Worm (Caenorhabditis elegans) whole organism, mixed stage, embryonic: Measurements from ENCODE around the gene F21D5.5.

Experiments used
- M03D4.4 ChIP-seq: sonication (generic microtip); optimal IDR thresholded peaks from 2 replicates; lab custom pipeline; 2017; ENCODE audit warnings: mild to moderate bottlenecking, missing genetic modification characterization, missing compliant biosample characterization
- blmp-1 ChIP-seq: fragments of 150-350 bp; optimal IDR thresholded peaks from 2 replicates; lab custom pipeline; 2014; ENCODE audit warnings: missing biosample characterization, missing genetic modification characterization
- ceh-39 ChIP-seq: fragments of 150-350 bp; optimal IDR thresholded peaks from 2 replicates; lab custom pipeline; 2014; ENCODE audit warnings: missing biosample characterization, missing genetic modification characterization
- ceh-43 ChIP-seq: fragments of 200-800 bp; sonication (Bioruptor generic); optimal IDR thresholded peaks from 2 replicates; lab custom pipeline; 2018; ENCODE audit warnings: mild to moderate bottlenecking, missing genetic modification characterization, moderate library complexity, missing compliant biosample characterization
- ceh-83 ChIP-seq: fragments of 200-800 bp; sonication (Bioruptor generic); optimal IDR thresholded peaks from 2 replicates; lab custom pipeline; 2018; ENCODE audit warnings: mild to moderate bottlenecking, missing genetic modification characterization, missing compliant biosample characterization
- ces-1 ChIP-seq: fragments of 150-350 bp; optimal IDR thresholded peaks from 2 replicates; lab custom pipeline; 2014; ENCODE audit warnings: missing biosample characterization, missing genetic modification reagents, missing genetic modification characterization
- cnd-1 ChIP-seq: fragments of 200-800 bp; sonication (Bioruptor generic); optimal IDR thresholded peaks from 2 replicates; lab custom pipeline; 2018; ENCODE audit warnings: mild to moderate bottlenecking, missing genetic modification characterization, missing compliant biosample characterization
- drap-1 ChIP-seq: fragments of 200-800 bp; sonication (Bioruptor generic); optimal IDR thresholded peaks from 3 replicates; lab custom pipeline; 2018; ENCODE audit warnings: mild to moderate bottlenecking, missing genetic modification characterization, missing compliant biosample characterization
- elt-1 ChIP-seq: sonication (generic microtip); optimal IDR thresholded peaks from 2 replicates; lab custom pipeline; 2017; ENCODE audit warnings: missing genetic modification characterization, mild to moderate bottlenecking, missing compliant biosample characterization, antibody characterized with exemption, moderate library complexity, borderline replicate concordance; ENCODE audit not compliant: insufficient read depth
- elt-3 ChIP-seq: fragments of 150-350 bp; optimal IDR thresholded peaks from 2 replicates; lab custom pipeline; 2014; ENCODE audit warnings: missing biosample characterization, missing genetic modification characterization
- flh-1 ChIP-seq: fragments of 200-800 bp; sonication (Bioruptor generic); optimal IDR thresholded peaks from 2 replicates; lab custom pipeline; 2018; ENCODE audit warnings: mild to moderate bottlenecking, missing genetic modification characterization, moderate library complexity, missing compliant biosample characterization
- ham-2 ChIP-seq: fragments of 200-800 bp; sonication (Bioruptor generic); optimal IDR thresholded peaks from 2 replicates; lab custom pipeline; 2018; ENCODE audit warnings: mild to moderate bottlenecking, missing genetic modification characterization, missing compliant biosample characterization
- hlh-1 ChIP-seq: fragments of 150-350 bp; optimal IDR thresholded peaks from 2 replicates; lab custom pipeline; 2014; ENCODE audit warnings: missing biosample characterization, missing genetic modification reagents, missing genetic modification characterization
- lin-13 ChIP-seq: fragments of 150-350 bp; optimal IDR thresholded peaks from 2 replicates; lab custom pipeline; 2014; ENCODE audit warnings: missing biosample characterization, missing genetic modification characterization
- lin-32 ChIP-seq: fragments of 200-800 bp; sonication (Bioruptor generic); optimal IDR thresholded peaks from 2 replicates; lab custom pipeline; 2018; ENCODE audit warnings: mild to moderate bottlenecking, missing genetic modification characterization, missing compliant biosample characterization
- lsy-2 ChIP-seq: fragments of 150-350 bp; optimal IDR thresholded peaks from 2 replicates; lab custom pipeline; 2014; ENCODE audit warnings: missing biosample characterization, missing genetic modification characterization
- mab-5 ChIP-seq: fragments of 150-350 bp; optimal IDR thresholded peaks from 2 replicates; lab custom pipeline; 2014; ENCODE audit warnings: missing biosample characterization, missing genetic modification characterization
- mep-1 ChIP-seq: fragments of 150-350 bp; optimal IDR thresholded peaks from 2 replicates; lab custom pipeline; 2017; ENCODE audit warnings: missing biosample characterization, missing genetic modification reagents, missing genetic modification characterization, inconsistent platforms
- mls-2 ChIP-seq: sonication (generic microtip); optimal IDR thresholded peaks from 2 replicates; lab custom pipeline; 2016; ENCODE audit warnings: mild to moderate bottlenecking, missing genetic modification characterization, moderate library complexity, missing compliant biosample characterization
- nhr-12 ChIP-seq: fragments of 150-350 bp; optimal IDR thresholded peaks from 2 replicates; lab custom pipeline; 2014; ENCODE audit warnings: missing biosample characterization, missing genetic modification characterization
- nhr-2 ChIP-seq: fragments of 150-350 bp; optimal IDR thresholded peaks from 2 replicates; lab custom pipeline; 2014; ENCODE audit warnings: missing biosample characterization, missing genetic modification characterization
- nhr-237 ChIP-seq: fragments of 150-350 bp; optimal IDR thresholded peaks from 2 replicates; lab custom pipeline; 2014; ENCODE audit warnings: missing biosample characterization, missing genetic modification characterization
- nhr-28 ChIP-seq: fragments of 150-350 bp; optimal IDR thresholded peaks from 2 replicates; lab custom pipeline; 2014; ENCODE audit warnings: missing biosample characterization, missing genetic modification characterization
- nhr-76 ChIP-seq: sonication (generic microtip); optimal IDR thresholded peaks from 2 replicates; lab custom pipeline; 2017; ENCODE audit warnings: missing biosample characterization, missing genetic modification characterization
- pha-4 ChIP-seq: fragments of 150-350 bp; optimal IDR thresholded peaks from 2 replicates; lab custom pipeline; 2018; ENCODE audit warnings: missing biosample characterization, missing genetic modification reagents, missing genetic modification characterization
- sem-2 ChIP-seq: fragments of 200-800 bp; sonication (Bioruptor generic); optimal IDR thresholded peaks from 2 replicates; lab custom pipeline; 2018; ENCODE audit warnings: mild to moderate bottlenecking, missing genetic modification characterization, missing compliant biosample characterization
- sptf-1 ChIP-seq: sonication (generic microtip); optimal IDR thresholded peaks from 2 replicates; lab custom pipeline; 2017; ENCODE audit warnings: mild to moderate bottlenecking, missing genetic modification characterization, moderate library complexity, missing compliant biosample characterization
- tbx-8 ChIP-seq: fragments of 200-800 bp; sonication (Bioruptor generic); optimal IDR thresholded peaks from 2 replicates; lab custom pipeline; 2018; ENCODE audit warnings: mild to moderate bottlenecking, missing genetic modification characterization, moderate library complexity, missing compliant biosample characterization
- unc-120 ChIP-seq: sonication (generic microtip); optimal IDR thresholded peaks from 2 replicates; lab custom pipeline; 2017; ENCODE audit warnings: missing genetic modification characterization, missing compliant biosample characterization; ENCODE audit not compliant: poor library complexity, severe bottlenecking
- unc-39 ChIP-seq: fragments of 150-350 bp; optimal IDR thresholded peaks from 2 replicates; lab custom pipeline; 2014; ENCODE audit warnings: missing biosample characterization, missing genetic modification characterization
- unc-62 ChIP-seq: fragments of 150-350 bp; optimal IDR thresholded peaks from 2 replicates; lab custom pipeline; 2014; ENCODE audit warnings: missing biosample characterization, missing genetic modification reagents, missing genetic modification characterization
- zip-8 ChIP-seq: fragments of 150-350 bp; optimal IDR thresholded peaks from 2 replicates; lab custom pipeline; 2014; ENCODE audit warnings: missing biosample characterization, missing genetic modification characterization
- ztf-11 ChIP-seq: fragments of 150-350 bp; optimal IDR thresholded peaks from 2 replicates; lab custom pipeline; 2014; ENCODE audit warnings: missing biosample characterization, missing genetic modification characterization

F21D5.5 gene

DNA sequence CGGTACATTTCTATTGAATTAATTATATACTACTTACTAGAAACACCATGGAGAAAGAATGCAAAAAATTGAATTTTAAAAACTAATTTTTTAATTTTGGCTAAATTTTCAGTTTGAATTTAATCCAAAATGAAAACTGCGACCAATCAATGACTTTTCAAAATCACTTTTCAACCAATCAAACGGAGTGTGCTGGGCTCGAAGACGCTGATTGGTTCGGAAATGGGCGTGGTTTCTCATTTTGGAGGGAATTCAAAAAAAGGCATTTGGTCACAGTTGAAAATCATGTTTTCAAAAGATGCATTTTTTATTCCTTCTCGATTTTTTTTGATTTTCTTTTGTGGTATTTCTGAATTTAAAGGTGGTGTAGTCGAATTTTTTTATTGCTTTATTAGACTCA, 9.8 kb upstream of the F21D5.5 start:
- TF ChIP-seq lin-13 (tag; lab: Kevin White, UChicago), result no peak
- TF ChIP-seq sptf-1 (tag; lab: Kevin White, UChicago), result no peak
- TF ChIP-seq unc-62 (GFP tag; lab: Kevin White, UChicago), result no peak
- TF ChIP-seq, all 35 proteins: peak for 0

ce11 chrIV:8745591-8746302, 6.6 kb upstream of the F21D5.5 start, which contains the start of the genes F20C5.7 and parg-1:
Gene F20C5.7 (minus strand): TSS chrIV:8745691.
Gene parg-1 (plus strand): TSS chrIV:8746252.
- TF ChIP-seq ceh-83 (GFP tag; lab: Kevin White, UChicago) (no peak), nhr-2 (tag; lab: Kevin White, UChicago) (no peak), nhr-76 (no peak), lin-32 (GFP tag; lab: Kevin White, UChicago) (no peak), mab-5 (tag; lab: Kevin White, UChicago) (no peak), sem-2 (no peak), nhr-12 (tag; lab: Kevin White, UChicago) (no peak), lin-13 (tag; lab: Kevin White, UChicago) (no peak), unc-62 (GFP tag; lab: Kevin White, UChicago) (no peak), ceh-39 (no peak), ceh-43 (GFP tag; lab: Kevin White, UChicago) (no peak), ham-2 (GFP tag; lab: Kevin White, UChicago) (no peak), drap-1 (GFP tag; lab: Kevin White, UChicago) (no peak), tbx-8 (GFP tag; lab: Kevin White, UChicago) (no peak), flh-1 (GFP tag; lab: Kevin White, UChicago) (no peak), mep-1 (tag; lab: Kevin White, UChicago) (no peak), cnd-1 (tag; lab: Kevin White, UChicago) (no peak), lsy-2 (tag; lab: Kevin White, UChicago) (no peak), nhr-237 (tag; lab: Kevin White, UChicago) (no peak), ces-1 (GFP tag; lab: Kevin White, UChicago) (no peak)
- TF ChIP-seq, all 35 proteins: peak for 0

ce11 chrIV:8743654-8744332, 4.6 kb upstream of the F21D5.5 start, which contains the start of gene F21D5.7:
Gene F21D5.7 (minus strand): TSS chrIV:8743704.
- TF ChIP-seq sptf-1 (tag; lab: Kevin White, UChicago) (peak; percentile 31), ceh-39 (no peak), pha-4 (peak; percentile 36), zip-8 (tag; lab: Kevin White, UChicago) (no peak), unc-39 (tag; lab: Kevin White, UChicago) (no peak), sem-2 (no peak), elt-1 (tag; lab: Kevin White, UChicago) (no peak), ceh-43 (GFP tag; lab: Kevin White, UChicago) (no peak), lin-32 (GFP tag; lab: Kevin White, UChicago) (no peak), ham-2 (GFP tag; lab: Kevin White, UChicago) (no peak), lsy-2 (tag; lab: Kevin White, UChicago) (peak; percentile 65), nhr-2 (tag; lab: Kevin White, UChicago) (no peak), hlh-1 (tag; lab: Kevin White, UChicago) (no peak), nhr-12 (tag; lab: Kevin White, UChicago) (no peak), drap-1 (GFP tag; lab: Kevin White, UChicago) (no peak), M03D4.4 (no peak), ceh-83 (GFP tag; lab: Kevin White, UChicago) (no peak), nhr-237 (tag; lab: Kevin White, UChicago) (peak; percentile 33), unc-62 (GFP tag; lab: Kevin White, UChicago) (no peak), elt-3 (tag; lab: Kevin White, UChicago) (no peak), unc-120 (tag; lab: Kevin White, UChicago) (no peak), blmp-1 (tag; lab: Kevin White, UChicago) (no peak), lin-13 (tag; lab: Kevin White, UChicago) (peak; percentile 1), mep-1 (tag; lab: Kevin White, UChicago) (peak; percentile 49), tbx-8 (GFP tag; lab: Kevin White, UChicago) (no peak), ces-1 (GFP tag; lab: Kevin White, UChicago) (peak; percentile 28), ztf-11 (no peak), nhr-28 (tag; lab: Kevin White, UChicago) (no peak), cnd-1 (tag; lab: Kevin White, UChicago) (no peak), mls-2 (tag; lab: Kevin White, UChicago) (no peak)
- TF ChIP-seq, all 35 proteins: peak for 7
